Fruit fly (Drosophila melanogaster) whole organism, embryonic: ENCODE measurements around the gene Nepl9.

Experiments used
- Bdp1 ChIP-seq: fragments of 200-800 bp; sonication (Bioruptor generic); optimal IDR thresholded peaks from 3 replicates; lab custom pipeline; 2016; ENCODE audit warnings: missing biosample characterization, missing genetic modification characterization
- CG1024 ChIP-seq: fragments of 200-800 bp; sonication (Bioruptor generic); IDR thresholded peaks from 2 replicates; pipeline ENCODE4 v1.3.6; 2022; ENCODE audit warnings: missing biosample characterization, missing genetic modification characterization
- CG11247 ChIP-seq: fragments of 200-800 bp; sonication (Bioruptor generic); IDR thresholded peaks from 2 replicates; pipeline ENCODE4 v1.3.6; 2022; ENCODE audit warnings: missing biosample characterization, missing genetic modification characterization
- CG12071 ChIP-seq: fragments of 200-800 bp; sonication (Bioruptor generic); optimal IDR thresholded peaks from 3 replicates; lab custom pipeline; 2018; ENCODE audit warnings: missing biosample characterization, mild to moderate bottlenecking, missing genetic modification characterization
- CG13296 ChIP-seq: fragments of 200-800 bp; sonication (Bioruptor generic); optimal IDR thresholded peaks from 3 replicates; lab custom pipeline; 2018; ENCODE audit warnings: missing biosample characterization, mild to moderate bottlenecking, missing genetic modification characterization
- CG15514 ChIP-seq: fragments of 200-800 bp; sonication (Bioruptor generic); optimal IDR thresholded peaks from 3 replicates; lab custom pipeline; 2017; ENCODE audit warnings: missing biosample characterization, missing genetic modification characterization, mild to moderate bottlenecking, moderate library complexity, missing genetic modification reagents
- CG16779 ChIP-seq: fragments of 200-800 bp; sonication (Bioruptor generic); IDR thresholded peaks from 2 replicates; pipeline ENCODE4 v1.3.6; 2022; ENCODE audit warnings: missing biosample characterization, missing genetic modification characterization
- CG1792 ChIP-seq: fragments of 200-800 bp; sonication (Bioruptor generic); optimal IDR thresholded peaks from 2 replicates; lab custom pipeline; 2016; ENCODE audit warnings: missing biosample characterization, missing genetic modification characterization
- CG32772 ChIP-seq: fragments of 200-800 bp; sonication (Bioruptor generic); IDR thresholded peaks from 2 replicates; pipeline ENCODE4 v1.3.6; 2022; ENCODE audit warnings: missing biosample characterization, missing genetic modification characterization
- CG33557 ChIP-seq: fragments of 200-800 bp; sonication (Bioruptor generic); optimal IDR thresholded peaks from 2 replicates; lab custom pipeline; 2019; ENCODE audit warnings: missing biosample characterization, mild to moderate bottlenecking, missing genetic modification characterization, moderate library complexity
- CG34376 ChIP-seq: fragments of 200-800 bp; sonication (Bioruptor generic); optimal IDR thresholded peaks from 2 replicates; lab custom pipeline; 2018; ENCODE audit warnings: missing biosample characterization, mild to moderate bottlenecking, missing genetic modification characterization
- CG3726 ChIP-seq: fragments of 200-800 bp; sonication (Bioruptor generic); IDR thresholded peaks from 3 replicates; pipeline ENCODE4, ENCODE4 v1.3.6; 2022; ENCODE audit warnings: missing biosample characterization, missing genetic modification characterization
- CG5180 ChIP-seq: fragments of 200-800 bp; sonication (Bioruptor generic); optimal IDR thresholded peaks from 3 replicates; lab custom pipeline; 2017; ENCODE audit warnings: missing biosample characterization, missing genetic modification characterization, mild to moderate bottlenecking, moderate library complexity, missing genetic modification reagents
- CG6175 ChIP-seq: fragments of 200-800 bp; sonication (Bioruptor generic); IDR thresholded peaks from 3 replicates; pipeline ENCODE4 v1.3.6; 2022; ENCODE audit warnings: missing biosample characterization, missing genetic modification characterization
- CG6854 ChIP-seq: fragments of 200-800 bp; sonication (Bioruptor generic); optimal IDR thresholded peaks from 3 replicates; lab custom pipeline; 2017; ENCODE audit warnings: missing biosample characterization, mild to moderate bottlenecking, missing genetic modification characterization
- CG7786 ChIP-seq: fragments of 200-800 bp; sonication (Bioruptor generic); optimal IDR thresholded peaks from 2 replicates; lab custom pipeline; 2016; ENCODE audit warnings: missing biosample characterization, missing genetic modification characterization
- CG7839 ChIP-seq: fragments of 200-800 bp; sonication (Bioruptor generic); optimal IDR thresholded peaks from 3 replicates; lab custom pipeline; 2018; ENCODE audit warnings: missing biosample characterization, mild to moderate bottlenecking, missing genetic modification characterization, moderate library complexity
- CG8290 ChIP-seq, 3 experiments: fragments of 200-800 bp; sonication (Bioruptor generic); optimal IDR thresholded peaks; 2 replicates each; lab custom pipeline; 2016 to 2019; ENCODE audit warnings: missing biosample characterization in 3 of 3, missing genetic modification characterization in 3 of 3, mild to moderate bottlenecking in 2 of 3, moderate library complexity in 1 of 3
- Dad ChIP-seq: fragments of 200-800 bp; sonication (Bioruptor generic); optimal IDR thresholded peaks from 3 replicates; lab custom pipeline; 2016; ENCODE audit warnings: missing biosample characterization, missing genetic modification characterization
- Ets65A ChIP-seq: fragments of 200-800 bp; sonication (Bioruptor generic); peaks from one replicate; lab custom pipeline; 2016; ENCODE audit warnings: missing biosample characterization, missing genetic modification characterization
- GATAe ChIP-seq: fragments of 200-800 bp; sonication (Bioruptor generic); conservative IDR thresholded peaks from 2 replicates; pipeline ENCODE4 v1.3.6; 2022; ENCODE audit warnings: missing biosample characterization, missing genetic modification characterization
- HHEX ChIP-seq: fragments of 200-800 bp; sonication (Bioruptor generic); optimal IDR thresholded peaks from 3 replicates; lab custom pipeline; 2017; ENCODE audit warnings: missing biosample characterization, mild to moderate bottlenecking, missing genetic modification characterization, missing genetic modification reagents
- HmgZ ChIP-seq: fragments of 200-800 bp; sonication (Bioruptor generic); optimal IDR thresholded peaks from 2 replicates; lab custom pipeline; 2018; ENCODE audit warnings: missing biosample characterization, mild to moderate bottlenecking, missing genetic modification characterization
- Hr39 ChIP-seq: fragments of >200 bp; optimal IDR thresholded peaks from 2 replicates; lab custom pipeline; 2017
- Med ChIP-seq: fragments of 200-800 bp; sonication (Bioruptor generic); peaks from one replicate; lab custom pipeline; 2016; ENCODE audit warnings: missing biosample characterization, missing genetic modification characterization, mild to moderate bottlenecking, inconsistent platforms, moderate library complexity
- Nf-YA ChIP-seq: fragments of 200-800 bp; sonication (Bioruptor generic); IDR thresholded peaks from 2 replicates; pipeline ENCODE4 v1.3.6; 2022; ENCODE audit warnings: missing biosample characterization, missing genetic modification characterization
- Opbp ChIP-seq: fragments of 200-800 bp; sonication (Bioruptor generic); IDR thresholded peaks from 3 replicates; pipeline ENCODE4 v1.3.6; 2022; ENCODE audit warnings: missing biosample characterization, missing genetic modification characterization; ENCODE audit not compliant: partially characterized antibody
- Spps ChIP-seq: fragments of 200-800 bp; sonication (Bioruptor generic); optimal IDR thresholded peaks from 2 replicates; lab custom pipeline; 2018; ENCODE audit warnings: missing biosample characterization, mild to moderate bottlenecking, missing genetic modification characterization
- Xbp1 ChIP-seq: fragments of 200-800 bp; sonication (Bioruptor generic); optimal IDR thresholded peaks from 3 replicates; lab custom pipeline; 2016; ENCODE audit warnings: missing biosample characterization, mild to moderate bottlenecking, missing genetic modification characterization
- ac ChIP-seq: fragments of 200-800 bp; sonication (Bioruptor generic); optimal IDR thresholded peaks from 3 replicates; lab custom pipeline; 2017; ENCODE audit warnings: missing biosample characterization, mild to moderate bottlenecking, missing genetic modification characterization
- cato ChIP-seq: fragments of 200-800 bp; sonication (Bioruptor generic); optimal IDR thresholded peaks from 2 replicates; lab custom pipeline; 2016; ENCODE audit warnings: missing biosample characterization, missing genetic modification characterization, borderline replicate concordance
- cg ChIP-seq: fragments of 200-800 bp; sonication (Bioruptor generic); optimal IDR thresholded peaks from 3 replicates; lab custom pipeline; 2019; ENCODE audit warnings: missing biosample characterization, mild to moderate bottlenecking, missing genetic modification characterization, moderate library complexity
- ci ChIP-seq: fragments of 200-800 bp; sonication (Bioruptor generic); IDR thresholded peaks from 3 replicates; pipeline ENCODE4 v1.3.6; 2022; ENCODE audit warnings: missing biosample characterization, missing genetic modification characterization
- disco-r ChIP-seq: fragments of 200-800 bp; sonication (Bioruptor generic); optimal IDR thresholded peaks from 2 replicates; lab custom pipeline; 2016; ENCODE audit warnings: missing biosample characterization, missing genetic modification characterization
- grau ChIP-seq: fragments of 200-800 bp; optimal IDR thresholded peaks from 3 replicates; lab custom pipeline; 2019; ENCODE audit warnings: missing biosample characterization, mild to moderate bottlenecking, missing genetic modification characterization, moderate library complexity
- h ChIP-seq: fragments of >200 bp; optimal IDR thresholded peaks from 2 replicates; lab custom pipeline; 2017
- ken ChIP-seq: fragments of 200-800 bp; sonication (Bioruptor generic); IDR thresholded peaks from 3 replicates; pipeline ENCODE4 v1.3.6; 2022; ENCODE audit warnings: missing biosample characterization, missing genetic modification characterization
- lab ChIP-seq: fragments of 200-800 bp; sonication (Bioruptor generic); optimal IDR thresholded peaks from 3 replicates; lab custom pipeline; 2017; ENCODE audit warnings: missing biosample characterization, missing genetic modification characterization, mild to moderate bottlenecking, moderate library complexity, missing genetic modification reagents
- mirr ChIP-seq: fragments of 200-800 bp; sonication (Bioruptor generic); optimal IDR thresholded peaks from 3 replicates; lab custom pipeline; 2018; ENCODE audit warnings: missing biosample characterization, mild to moderate bottlenecking, missing genetic modification characterization
- odd ChIP-seq: fragments of 200-800 bp; sonication (Bioruptor generic); optimal IDR thresholded peaks from 2 replicates; lab custom pipeline; 2017; ENCODE audit warnings: missing biosample characterization, mild to moderate bottlenecking, missing genetic modification characterization
- org-1 ChIP-seq: fragments of 200-800 bp; sonication (Bioruptor generic); optimal IDR thresholded peaks from 2 replicates; lab custom pipeline; 2017; ENCODE audit warnings: missing biosample characterization, missing genetic modification characterization
- ro ChIP-seq: fragments of 200-800 bp; sonication (Bioruptor generic); IDR thresholded peaks from 2 replicates; pipeline ENCODE4 v1.3.6; 2022; ENCODE audit warnings: missing biosample characterization, missing genetic modification characterization
- salm ChIP-seq: fragments of 200-800 bp; sonication (Bioruptor generic); optimal IDR thresholded peaks from 2 replicates; lab custom pipeline; 2018; ENCODE audit warnings: missing biosample characterization, mild to moderate bottlenecking, missing genetic modification characterization
- sens ChIP-seq: fragments of 200-800 bp; sonication (Bioruptor generic); peaks from one replicate; lab custom pipeline; 2016; ENCODE audit warnings: missing biosample characterization, missing genetic modification characterization
- sna ChIP-seq: fragments of 200-800 bp; sonication (Bioruptor generic); IDR thresholded peaks from 2 replicates; pipeline ENCODE4 v1.3.6; 2022; ENCODE audit warnings: missing biosample characterization, missing genetic modification characterization; ENCODE audit not compliant: partially characterized antibody
- sug ChIP-seq: fragments of 200-800 bp; optimal IDR thresholded peaks from 2 replicates; lab custom pipeline; 2019; ENCODE audit warnings: missing biosample characterization, mild to moderate bottlenecking, missing genetic modification characterization, moderate library complexity
- toy ChIP-seq: fragments of 200-800 bp; sonication (Bioruptor generic); IDR thresholded peaks from 2 replicates; pipeline ENCODE4 v1.3.6; 2022; ENCODE audit warnings: missing biosample characterization, missing genetic modification characterization
- tup ChIP-seq: fragments of 200-800 bp; sonication (Bioruptor generic); optimal IDR thresholded peaks from 2 replicates; lab custom pipeline; 2016; ENCODE audit warnings: missing biosample characterization, mild to moderate bottlenecking, missing genetic modification characterization, moderate library complexity
- vnd ChIP-seq: fragments of 200-800 bp; sonication (Bioruptor generic); IDR thresholded peaks from 3 replicates; pipeline ENCODE4 v1.3.6; 2022; ENCODE audit warnings: missing biosample characterization, missing genetic modification characterization; ENCODE audit not compliant: partially characterized antibody
- vvl ChIP-seq: fragments of 200-800 bp; sonication (Bioruptor generic); IDR thresholded peaks from 2 replicates; pipeline ENCODE4 v1.3.6; 2022; ENCODE audit warnings: missing biosample characterization, missing genetic modification characterization
- wor ChIP-seq: fragments of 200-800 bp; sonication (Bioruptor generic); IDR thresholded peaks from 2 replicates; pipeline ENCODE4 v1.3.6; 2022; ENCODE audit warnings: missing biosample characterization, missing genetic modification characterization

Nepl9 gene

DNA sequence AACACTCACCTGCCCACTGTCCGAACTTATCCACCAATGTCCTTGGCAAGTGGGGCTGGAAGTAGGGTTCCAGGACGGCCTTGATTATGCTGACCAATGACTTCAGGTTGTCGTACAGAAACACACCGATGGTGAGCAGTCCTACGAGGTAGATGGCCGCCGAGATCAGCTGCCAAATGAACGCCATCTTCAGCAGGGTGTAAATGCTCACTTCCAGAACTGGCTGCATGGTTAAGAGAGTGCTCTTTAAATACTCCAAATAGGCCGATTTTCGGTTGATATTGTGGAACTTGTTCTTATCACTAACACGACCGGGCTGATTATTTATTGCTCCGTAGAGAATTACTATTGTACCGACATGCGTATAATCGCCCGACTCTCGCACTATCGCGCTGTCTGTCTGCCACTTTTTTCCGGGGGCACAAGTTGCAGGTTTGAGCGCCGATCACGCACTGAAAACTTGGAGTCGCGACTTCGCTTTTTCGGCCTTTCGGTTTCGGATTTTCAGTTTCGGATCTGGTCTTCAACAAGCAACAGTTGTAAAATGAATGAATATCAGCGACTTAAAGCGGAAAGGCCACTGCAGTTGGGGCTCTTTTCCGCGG, 9.8 kb upstream of the Nepl9 start (continued):
- TF ChIP-seq CG3726 (GFP tag; lab: Robert Waterston, UW) (no peak), vvl (GFP tag; lab: Robert Waterston, UW) (no peak), sna (no peak), lab (GFP tag; lab: Kevin White, UChicago) (peak; percentile 39), CG6175 (GFP tag; lab: Robert Waterston, UW) (peak; percentile 88; the same call in 2 of the 3 replicates), odd (peak; percentile 51), CG13296 (peak; percentile 39), HmgZ (tag; lab: Kevin White, UChicago) (peak; percentile 3), tup (GFP tag; lab: Kevin White, UChicago) (no peak), Dad (no peak), Spps (tag; lab: Kevin White, UChicago) (no peak), mirr (GFP tag; lab: Kevin White, UChicago) (peak; percentile 88), cato (GFP tag; lab: Kevin White, UChicago) (no peak), Hr39 (lab: Kevin White, UChicago) (no peak), disco-r (no peak), Xbp1 (GFP tag; lab: Kevin White, UChicago) (no peak), CG34376 (GFP tag; lab: Kevin White, UChicago) (peak; percentile 44), CG8290 (GFP tag; optimal IDR thresholded peaks at IDR 0.05; lab: Kevin White, UChicago) (no peak), CG8290 (tag; optimal IDR thresholded peaks at IDR 0.05; lab: Kevin White, UChicago) (peak in 1 of 2 experiments; percentile 18), toy (GFP tag; lab: Robert Waterston, UW) (no peak), h (no peak), Med (peak; percentile 73), wor (GFP tag; lab: Robert Waterston, UW) (no peak), sug (tag; lab: Kevin White, UChicago) (peak; percentile 76), CG6854 (GFP tag; lab: Kevin White, UChicago) (no peak), CG7786 (GFP tag; lab: Kevin White, UChicago) (no peak), GATAe (GFP tag; lab: Robert Waterston, UW) (peak; percentile 9; the same call in 1 of the 2 replicates)
- TF ChIP-seq, all 482 proteins: peak for 30

DNA sequence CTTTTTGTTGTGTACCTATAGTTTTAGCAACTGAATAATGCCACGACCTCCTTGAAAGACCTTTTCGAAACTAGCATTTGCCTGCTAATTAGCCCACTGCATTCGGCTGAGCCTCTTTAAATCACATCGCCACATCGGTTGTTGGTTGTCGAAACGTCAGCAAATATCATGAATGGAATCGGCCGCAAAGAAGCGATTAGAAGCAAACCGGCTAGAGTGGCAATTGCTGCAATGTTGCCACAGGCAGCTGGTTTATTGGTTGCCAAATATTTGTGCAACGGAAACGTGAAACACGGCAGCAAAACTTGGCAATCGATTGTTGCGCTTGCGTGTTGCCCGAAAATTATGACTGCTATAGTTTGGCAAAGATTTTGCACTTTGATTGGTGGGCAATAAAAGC, 8.1 kb upstream of the Nepl9 start:
- TF ChIP-seq CG1024 (no peak), sens (GFP tag; lab: Kevin White, UChicago) (peak; percentile 59), Nf-YA (GFP tag; lab: Robert Waterston, UW) (0 out of 2 replicates have a peak, but pooled peaks have one; percentile 21), CG15514 (GFP tag; lab: Kevin White, UChicago) (no peak), CG13296 (no peak), CG5180 (GFP tag; lab: Kevin White, UChicago) (peak; percentile 10), org-1 (GFP tag; lab: Kevin White, UChicago) (no peak), vnd (GFP tag; lab: Robert Waterston, UW) (no peak), Ets65A (GFP tag; lab: Kevin White, UChicago) (peak; percentile 70), Opbp (GFP tag; lab: Robert Waterston, UW) (no peak), ro (no peak), CG1792 (GFP tag; lab: Kevin White, UChicago) (no peak), salm (tag; lab: Kevin White, UChicago) (no peak), CG11247 (GFP tag; lab: Robert Waterston, UW) (no peak), CG12071 (GFP tag; lab: Kevin White, UChicago) (no peak), Bdp1 (GFP tag; lab: Kevin White, UChicago) (no peak), CG7839 (tag; lab: Kevin White, UChicago) (no peak), ken (GFP tag; lab: Robert Waterston, UW) (no peak), tup (GFP tag; lab: Kevin White, UChicago) (no peak), grau (tag; lab: Kevin White, UChicago) (no peak), CG33557 (no peak), ci (GFP tag; lab: Robert Waterston, UW) (0 out of 3 replicates have a peak, but pooled peaks have one; percentile 27), cg (GFP tag; lab: Kevin White, UChicago) (no peak), ac (GFP tag; lab: Kevin White, UChicago) (no peak), CG16779 (GFP tag; lab: Robert Waterston, UW) (no peak), lab (GFP tag; lab: Kevin White, UChicago) (no peak), CG32772 (GFP tag; lab: Robert Waterston, UW) (no peak), HHEX (peak; percentile 2)
